Worm (Caenorhabditis elegans): ENCODE data around the gene Y75B8A.25.

DNA sequence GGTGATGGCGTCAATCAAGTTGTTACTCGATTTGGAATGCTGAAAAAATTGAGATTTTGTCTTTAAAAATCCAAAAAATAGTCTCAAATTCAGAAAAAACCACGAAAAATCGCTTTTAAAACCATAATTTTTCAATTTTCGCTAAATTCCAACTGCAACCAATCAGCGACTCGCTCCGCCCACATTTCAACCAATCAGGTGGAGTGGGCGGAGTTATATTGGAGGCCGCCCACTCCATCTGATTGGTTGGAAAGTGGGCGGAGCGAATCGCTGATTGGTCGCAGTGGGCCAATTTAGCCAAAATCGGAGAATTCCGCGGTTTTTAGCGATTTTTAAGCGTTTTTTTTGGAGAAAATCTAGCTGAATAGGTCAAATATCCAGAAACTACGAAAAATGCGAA is 4.0 kb upstream of the Y75B8A.25 start:
- no peak for TF ChIP-seq ama-1 (optimal IDR thresholded peaks at IDR 0.05)
- no peak for TF ChIP-seq tra-4 (tag; optimal IDR thresholded peaks at IDR 0.05)
- TF ChIP-seq ets-7 (tag; optimal IDR thresholded peaks at IDR 0.05) = no peak
- TF ChIP-seq tbx-11 (GFP tag; IDR thresholded peaks at IDR 0.05) = no peak
- TF ChIP-seq scrt-1 (GFP tag; IDR thresholded peaks at IDR 0.05) = no peak
- TF ChIP-seq flt-1 (GFP tag; IDR thresholded peaks at IDR 0.05) = no peak
- no peak for TF ChIP-seq pes-1 (GFP tag; IDR thresholded peaks at IDR 0.05)
- TF ChIP-seq hmg-4 (GFP tag; optimal IDR thresholded peaks at IDR 0.05) = no peak
- TF ChIP-seq tbx-37 (GFP tag; conservative IDR thresholded peaks at IDR 0.05) = no peak
- no peak for TF ChIP-seq sea-1 (GFP tag; conservative IDR thresholded peaks at IDR 0.05)
- no peak for TF ChIP-seq F13C5.2 (tag; optimal IDR thresholded peaks at IDR 0.05)
